Worm (Caenorhabditis elegans) whole organism, mixed stage, embryonic: ENCODE results near the gene C18E9.7.

Experiments
- M03D4.4 ChIP-seq: sonication (generic microtip); optimal IDR thresholded peaks from 2 replicates; lab custom pipeline; 2017; ENCODE audit warnings: mild to moderate bottlenecking, missing genetic modification characterization, missing compliant biosample characterization
- bed-3 ChIP-seq: fragments of 200-800 bp; sonication (Bioruptor generic); optimal IDR thresholded peaks from 3 replicates; lab custom pipeline; 2018; ENCODE audit warnings: mild to moderate bottlenecking, missing genetic modification characterization, moderate library complexity, missing compliant biosample characterization
- blmp-1 ChIP-seq: fragments of 150-350 bp; optimal IDR thresholded peaks from 2 replicates; lab custom pipeline; 2014; ENCODE audit warnings: missing biosample characterization, missing genetic modification characterization
- ceh-39 ChIP-seq: fragments of 150-350 bp; optimal IDR thresholded peaks from 2 replicates; lab custom pipeline; 2014; ENCODE audit warnings: missing biosample characterization, missing genetic modification characterization
- ceh-43 ChIP-seq: fragments of 200-800 bp; sonication (Bioruptor generic); optimal IDR thresholded peaks from 2 replicates; lab custom pipeline; 2018; ENCODE audit warnings: mild to moderate bottlenecking, missing genetic modification characterization, moderate library complexity, missing compliant biosample characterization
- ceh-83 ChIP-seq: fragments of 200-800 bp; sonication (Bioruptor generic); optimal IDR thresholded peaks from 2 replicates; lab custom pipeline; 2018; ENCODE audit warnings: mild to moderate bottlenecking, missing genetic modification characterization, missing compliant biosample characterization
- ces-1 ChIP-seq: fragments of 150-350 bp; optimal IDR thresholded peaks from 2 replicates; lab custom pipeline; 2014; ENCODE audit warnings: missing biosample characterization, missing genetic modification reagents, missing genetic modification characterization
- cnd-1 ChIP-seq: fragments of 200-800 bp; sonication (Bioruptor generic); optimal IDR thresholded peaks from 2 replicates; lab custom pipeline; 2018; ENCODE audit warnings: mild to moderate bottlenecking, missing genetic modification characterization, missing compliant biosample characterization
- drap-1 ChIP-seq: fragments of 200-800 bp; sonication (Bioruptor generic); optimal IDR thresholded peaks from 3 replicates; lab custom pipeline; 2018; ENCODE audit warnings: mild to moderate bottlenecking, missing genetic modification characterization, missing compliant biosample characterization
- elt-3 ChIP-seq: fragments of 150-350 bp; optimal IDR thresholded peaks from 2 replicates; lab custom pipeline; 2014; ENCODE audit warnings: missing biosample characterization, missing genetic modification characterization
- flh-1 ChIP-seq: fragments of 200-800 bp; sonication (Bioruptor generic); optimal IDR thresholded peaks from 2 replicates; lab custom pipeline; 2018; ENCODE audit warnings: mild to moderate bottlenecking, missing genetic modification characterization, moderate library complexity, missing compliant biosample characterization
- ham-2 ChIP-seq: fragments of 200-800 bp; sonication (Bioruptor generic); optimal IDR thresholded peaks from 2 replicates; lab custom pipeline; 2018; ENCODE audit warnings: mild to moderate bottlenecking, missing genetic modification characterization, missing compliant biosample characterization
- hlh-1 ChIP-seq: fragments of 150-350 bp; optimal IDR thresholded peaks from 2 replicates; lab custom pipeline; 2014; ENCODE audit warnings: missing biosample characterization, missing genetic modification reagents, missing genetic modification characterization
- lin-13 ChIP-seq: fragments of 150-350 bp; optimal IDR thresholded peaks from 2 replicates; lab custom pipeline; 2014; ENCODE audit warnings: missing biosample characterization, missing genetic modification characterization
- lin-32 ChIP-seq: fragments of 200-800 bp; sonication (Bioruptor generic); optimal IDR thresholded peaks from 2 replicates; lab custom pipeline; 2018; ENCODE audit warnings: mild to moderate bottlenecking, missing genetic modification characterization, missing compliant biosample characterization
- lsy-2 ChIP-seq: fragments of 150-350 bp; optimal IDR thresholded peaks from 2 replicates; lab custom pipeline; 2014; ENCODE audit warnings: missing biosample characterization, missing genetic modification characterization
- mab-5 ChIP-seq: fragments of 150-350 bp; optimal IDR thresholded peaks from 2 replicates; lab custom pipeline; 2014; ENCODE audit warnings: missing biosample characterization, missing genetic modification characterization
- mep-1 ChIP-seq: fragments of 150-350 bp; optimal IDR thresholded peaks from 2 replicates; lab custom pipeline; 2017; ENCODE audit warnings: missing biosample characterization, missing genetic modification reagents, missing genetic modification characterization, inconsistent platforms
- mls-2 ChIP-seq: sonication (generic microtip); optimal IDR thresholded peaks from 2 replicates; lab custom pipeline; 2016; ENCODE audit warnings: mild to moderate bottlenecking, missing genetic modification characterization, moderate library complexity, missing compliant biosample characterization
- nhr-12 ChIP-seq: fragments of 150-350 bp; optimal IDR thresholded peaks from 2 replicates; lab custom pipeline; 2014; ENCODE audit warnings: missing biosample characterization, missing genetic modification characterization
- nhr-2 ChIP-seq: fragments of 150-350 bp; optimal IDR thresholded peaks from 2 replicates; lab custom pipeline; 2014; ENCODE audit warnings: missing biosample characterization, missing genetic modification characterization
- nhr-28 ChIP-seq: fragments of 150-350 bp; optimal IDR thresholded peaks from 2 replicates; lab custom pipeline; 2014; ENCODE audit warnings: missing biosample characterization, missing genetic modification characterization
- nhr-76 ChIP-seq: sonication (generic microtip); optimal IDR thresholded peaks from 2 replicates; lab custom pipeline; 2017; ENCODE audit warnings: missing biosample characterization, missing genetic modification characterization
- sem-2 ChIP-seq: fragments of 200-800 bp; sonication (Bioruptor generic); optimal IDR thresholded peaks from 2 replicates; lab custom pipeline; 2018; ENCODE audit warnings: mild to moderate bottlenecking, missing genetic modification characterization, missing compliant biosample characterization
- snpc-4 ChIP-seq: fragments of 150-350 bp; optimal IDR thresholded peaks from 2 replicates; lab custom pipeline; 2014; ENCODE audit warnings: missing biosample characterization, missing genetic modification characterization
- sptf-1 ChIP-seq: sonication (generic microtip); optimal IDR thresholded peaks from 2 replicates; lab custom pipeline; 2017; ENCODE audit warnings: mild to moderate bottlenecking, missing genetic modification characterization, moderate library complexity, missing compliant biosample characterization
- tbx-8 ChIP-seq: fragments of 200-800 bp; sonication (Bioruptor generic); optimal IDR thresholded peaks from 2 replicates; lab custom pipeline; 2018; ENCODE audit warnings: mild to moderate bottlenecking, missing genetic modification characterization, moderate library complexity, missing compliant biosample characterization
- unc-120 ChIP-seq: sonication (generic microtip); optimal IDR thresholded peaks from 2 replicates; lab custom pipeline; 2017; ENCODE audit warnings: missing genetic modification characterization, missing compliant biosample characterization; ENCODE audit not compliant: poor library complexity, severe bottlenecking
- unc-39 ChIP-seq: fragments of 150-350 bp; optimal IDR thresholded peaks from 2 replicates; lab custom pipeline; 2014; ENCODE audit warnings: missing biosample characterization, missing genetic modification characterization
- unc-62 ChIP-seq: fragments of 150-350 bp; optimal IDR thresholded peaks from 2 replicates; lab custom pipeline; 2014; ENCODE audit warnings: missing biosample characterization, missing genetic modification reagents, missing genetic modification characterization
- zip-8 ChIP-seq: fragments of 150-350 bp; optimal IDR thresholded peaks from 2 replicates; lab custom pipeline; 2014; ENCODE audit warnings: missing biosample characterization, missing genetic modification characterization
- ztf-11 ChIP-seq: fragments of 150-350 bp; optimal IDR thresholded peaks from 2 replicates; lab custom pipeline; 2014; ENCODE audit warnings: missing biosample characterization, missing genetic modification characterization

Gene C18E9.7

DNA sequence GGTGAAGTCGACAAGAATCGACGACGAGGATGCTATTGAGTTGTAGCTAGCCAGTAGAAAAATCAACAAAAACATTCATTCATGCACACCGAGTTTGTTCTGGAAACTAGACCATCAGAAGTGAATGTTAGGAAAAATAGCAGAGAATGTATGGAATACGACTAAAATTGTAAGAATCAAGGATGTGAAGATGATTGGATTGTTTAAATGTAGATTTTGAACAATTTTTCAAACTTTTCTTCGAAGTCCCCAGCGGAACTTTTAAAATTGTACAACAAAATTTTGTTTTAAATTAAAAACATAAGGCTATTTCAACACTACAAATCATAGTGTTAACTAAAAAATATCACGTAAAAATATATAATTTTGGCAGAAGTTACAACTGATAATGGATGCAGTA is at the start of gene C18E9.7:
C18E9.7 (minus strand) TSS at position 101 of the 400 bp plus-strand sequence.
- TF ChIP-seq ceh-43 (GFP tag; lab: Kevin White, UChicago), result no peak
- TF ChIP-seq ztf-11, result no peak
- TF ChIP-seq hlh-1 (tag; lab: Kevin White, UChicago), result no peak
- no peak for TF ChIP-seq cnd-1 (tag; lab: Kevin White, UChicago)
- no peak for TF ChIP-seq nhr-12 (tag; lab: Kevin White, UChicago)
- no peak for TF ChIP-seq snpc-4 (tag; lab: Kevin White, UChicago)
- no peak for TF ChIP-seq sptf-1
- no peak for TF ChIP-seq unc-120 (tag; lab: Kevin White, UChicago)
- TF ChIP-seq zip-8 (tag; lab: Kevin White, UChicago), result no peak
- TF ChIP-seq nhr-76 (tag; lab: Kevin White, UChicago), result no peak
- no peak for TF ChIP-seq tbx-8
- TF ChIP-seq blmp-1 (tag; lab: Kevin White, UChicago), result no peak
- no peak for TF ChIP-seq lin-13 (tag; lab: Kevin White, UChicago)
- no peak for TF ChIP-seq unc-62 (GFP tag; lab: Kevin White, UChicago)
- TF ChIP-seq ces-1 (GFP tag; lab: Kevin White, UChicago), result no peak
- TF ChIP-seq ceh-39 (tag; lab: Kevin White, UChicago), result no peak
- no peak for TF ChIP-seq nhr-28 (tag; lab: Kevin White, UChicago)
- no peak for TF ChIP-seq mep-1 (tag; lab: Kevin White, UChicago)

DNA sequence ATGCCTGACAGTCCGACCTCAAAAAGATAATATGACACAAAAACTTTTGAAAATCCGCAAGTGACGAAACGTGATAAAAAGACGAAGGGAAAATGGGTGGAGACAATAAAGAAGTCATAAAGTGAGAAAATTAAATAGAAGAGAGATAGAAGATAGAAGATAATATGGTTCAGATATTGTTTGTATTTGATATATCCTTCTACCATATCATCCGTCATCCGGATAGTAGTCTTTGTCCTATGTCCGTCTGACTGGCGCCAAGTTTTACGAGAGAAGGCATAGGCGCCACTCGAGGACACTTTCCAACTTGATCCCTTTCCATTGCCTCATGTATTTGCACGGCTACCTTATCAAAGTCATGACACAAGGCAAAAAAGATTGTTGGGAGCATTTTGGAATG is 49.3 kb upstream of the C18E9.7 start:
- TF ChIP-seq ceh-83 (GFP tag; lab: Kevin White, UChicago) (no peak), unc-39 (tag; lab: Kevin White, UChicago) (no peak), elt-3 (tag; lab: Kevin White, UChicago) (no peak), mls-2 (tag; lab: Kevin White, UChicago) (no peak)

DNA sequence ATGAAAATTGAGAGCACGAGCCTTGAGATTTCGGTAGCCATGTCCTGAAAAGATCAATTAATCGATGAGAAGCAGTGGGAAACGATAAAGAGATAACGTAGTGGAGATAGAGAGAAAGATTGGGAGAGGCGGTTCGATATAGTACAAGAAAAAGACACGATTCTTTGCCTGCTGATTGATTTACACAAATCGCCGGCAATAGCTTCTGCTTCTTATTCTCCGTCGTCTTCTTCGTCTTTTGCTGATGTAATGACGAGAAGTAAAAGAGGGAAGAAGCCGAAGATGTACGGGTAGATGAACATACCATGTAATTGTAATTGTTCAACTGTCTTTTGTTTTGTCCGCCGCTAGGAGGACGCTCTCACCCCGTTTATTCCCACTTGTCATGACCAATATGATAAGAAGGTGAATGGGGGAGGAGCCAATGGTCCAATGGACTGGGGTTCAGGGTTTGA is 46.7 kb upstream of the C18E9.7 start, which contains the start of gene F37B12.1:
F37B12.1 (minus strand) TSS at position 51 of the 455 bp plus-strand sequence.
- TF ChIP-seq mls-2 (tag; lab: Kevin White, UChicago), result no peak
- TF ChIP-seq nhr-12 (tag; lab: Kevin White, UChicago), result no peak
- no peak for TF ChIP-seq flh-1
- no peak for TF ChIP-seq sptf-1
- TF ChIP-seq elt-3 (tag; lab: Kevin White, UChicago), result no peak

DNA sequence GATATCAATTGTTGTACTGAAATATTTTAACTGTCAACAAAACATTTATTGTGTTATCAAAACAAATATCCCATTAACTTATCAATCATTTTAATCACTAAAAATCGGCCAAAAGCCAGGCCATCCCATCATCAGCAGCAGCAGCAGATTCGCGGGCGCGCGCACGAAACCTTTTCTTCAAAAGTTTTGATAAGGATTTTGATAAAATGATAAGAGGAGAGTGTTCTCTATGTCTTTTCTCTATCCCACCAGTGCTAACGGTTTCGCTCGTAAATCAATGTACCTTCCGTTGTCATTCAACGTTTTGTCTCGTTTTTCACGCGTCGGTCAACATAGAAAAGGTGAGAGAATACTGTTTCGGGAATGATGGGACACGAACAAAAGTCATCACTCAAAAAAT is 45.5 kb upstream of the C18E9.7 start:
- TF ChIP-seq lsy-2 (tag; lab: Kevin White, UChicago) (no peak), mab-5 (tag; lab: Kevin White, UChicago) (no peak), bed-3 (GFP tag; lab: Kevin White, UChicago) (no peak), nhr-2 (no peak), nhr-12 (tag; lab: Kevin White, UChicago) (no peak), unc-39 (tag; lab: Kevin White, UChicago) (no peak), flh-1 (no peak), ceh-43 (GFP tag; lab: Kevin White, UChicago) (no peak), mls-2 (tag; lab: Kevin White, UChicago) (no peak)

ce11 chrII:9026348-9026747 is 43.8 kb upstream of the C18E9.7 start:
- TF ChIP-seq nhr-2, result peak; percentile 44
- no peak for TF ChIP-seq sem-2 (GFP tag; lab: Kevin White, UChicago)
- TF ChIP-seq, all 35 proteins: peak for 1

- TF ChIP-seq mep-1 (tag; lab: Kevin White, UChicago) (no peak), ceh-39 (tag; lab: Kevin White, UChicago) (no peak), blmp-1 (tag; lab: Kevin White, UChicago) (no peak), M03D4.4 (no peak), hlh-1 (tag; lab: Kevin White, UChicago) (no peak), snpc-4 (tag; lab: Kevin White, UChicago) (no peak), lsy-2 (tag; lab: Kevin White, UChicago) (no peak), tbx-8 (no peak), ceh-43 (GFP tag; lab: Kevin White, UChicago) (no peak), unc-62 (GFP tag; lab: Kevin White, UChicago) (no peak), ceh-83 (GFP tag; lab: Kevin White, UChicago) (no peak), sem-2 (GFP tag; lab: Kevin White, UChicago) (no peak), ztf-11 (no peak), bed-3 (GFP tag; lab: Kevin White, UChicago) (no peak), lin-32 (GFP tag; lab: Kevin White, UChicago) (no peak), drap-1 (GFP tag; lab: Kevin White, UChicago) (no peak), ham-2 (GFP tag; lab: Kevin White, UChicago) (no peak), lin-13 (tag; lab: Kevin White, UChicago) (no peak)
These were observed 41.7 kb upstream of the C18E9.7 start for ce11 chrII:9024312-9024711.
